Worm (Caenorhabditis elegans) whole organism, L1 larva: ENCODE results near the gene Y42H9AR.4.

Experiments
- aha-1 ChIP-seq: fragments of 150-350 bp; optimal IDR thresholded peaks from 2 replicates; lab custom pipeline; 2014; ENCODE audit warnings: missing biosample characterization, missing genetic modification characterization
- aly-2 ChIP-seq: fragments of 150-350 bp; optimal IDR thresholded peaks from 2 replicates; lab custom pipeline; 2014; ENCODE audit warnings: missing biosample characterization, missing genetic modification characterization
- ama-1 ChIP-seq: fragments of 150-350 bp; optimal IDR thresholded peaks from 2 replicates; lab custom pipeline; 2014
- blmp-1 ChIP-seq: fragments of 150-350 bp; optimal IDR thresholded peaks from 2 replicates; lab custom pipeline; 2014; ENCODE audit warnings: missing biosample characterization, missing genetic modification characterization
- ceh-63 ChIP-seq: fragments of 200-800 bp; sonication (Bioruptor generic); optimal IDR thresholded peaks from 2 replicates; lab custom pipeline; 2018; ENCODE audit warnings: mild to moderate bottlenecking, missing genetic modification characterization, missing compliant biosample characterization
- ceh-8 ChIP-seq: fragments of 200-800 bp; sonication (Bioruptor generic); optimal IDR thresholded peaks from 2 replicates; lab custom pipeline; 2018; ENCODE audit warnings: mild to moderate bottlenecking, missing genetic modification characterization, moderate library complexity, missing compliant biosample characterization
- ceh-82 ChIP-seq, 3 experiments: fragments of 150-350 bp in 1 of 3; sonication (generic microtip) in 2 of 3; optimal IDR thresholded peaks; 2 replicates each; lab custom pipeline; 2014 to 2017; ENCODE audit warnings: missing biosample characterization in 3 of 3, missing genetic modification characterization in 3 of 3
- efl-1 ChIP-seq, 4 experiments: fragments of 150-350 bp; optimal IDR thresholded peaks in 3 of 4; peaks in 1 of 4; 1 replicate in 1 of 4; 2 replicates in 3 of 4; lab custom pipeline; 2014; ENCODE audit warnings: missing biosample characterization in 2 of 4, missing genetic modification characterization in 2 of 4, missing genetic modification reagents in 2 of 4
- elt-2 ChIP-seq: sonication (generic microtip); optimal IDR thresholded peaks from 2 replicates; lab custom pipeline; 2016; ENCODE audit warnings: missing genetic modification characterization, mild to moderate bottlenecking, inconsistent platforms, missing compliant biosample characterization, missing genetic modification reagents
- elt-3 ChIP-seq, 6 experiments: fragments of 150-350 bp in 1 of 6; sonication (generic microtip); optimal IDR thresholded peaks; 2 replicates each; lab custom pipeline; 2017 to 2018; ENCODE audit warnings: missing biosample characterization in 6 of 6, missing genetic modification characterization in 6 of 6, inconsistent platforms in 1 of 6
- ets-5 ChIP-seq: fragments of 200-800 bp; sonication (Bioruptor generic); IDR thresholded peaks from 2 replicates; pipeline ENCODE4 v1.3.6; 2022; ENCODE audit warnings: missing genetic modification characterization, missing compliant biosample characterization
- fkh-4 ChIP-seq: sonication (generic microtip); optimal IDR thresholded peaks from 2 replicates; lab custom pipeline; 2016; ENCODE audit warnings: missing compliant biosample characterization, missing genetic modification characterization, borderline replicate concordance
- fkh-8 ChIP-seq: sonication (generic microtip); optimal IDR thresholded peaks from 2 replicates; lab custom pipeline; 2016; ENCODE audit warnings: mild to moderate bottlenecking, missing genetic modification characterization, missing compliant biosample characterization
- hlh-4 ChIP-seq: sonication (generic microtip); optimal IDR thresholded peaks from 2 replicates; lab custom pipeline; 2016; ENCODE audit warnings: mild to moderate bottlenecking, missing genetic modification characterization, missing compliant biosample characterization
- hpl-2 ChIP-seq: fragments of 150-350 bp; optimal IDR thresholded peaks from 2 replicates; lab custom pipeline; 2014; ENCODE audit warnings: missing biosample characterization, missing genetic modification reagents, missing genetic modification characterization
- lin-13 ChIP-seq: fragments of 150-350 bp; optimal IDR thresholded peaks from 2 replicates; lab custom pipeline; 2014; ENCODE audit warnings: missing biosample characterization, missing genetic modification reagents, missing genetic modification characterization
- lin-14 ChIP-seq: fragments of 200-800 bp; sonication (Bioruptor generic); optimal IDR thresholded peaks from 2 replicates; lab custom pipeline; 2018; ENCODE audit warnings: mild to moderate bottlenecking, missing genetic modification characterization, moderate library complexity, missing compliant biosample characterization
- lin-15B ChIP-seq: fragments of 150-350 bp; sonication (generic microtip); optimal IDR thresholded peaks from 3 replicates; lab custom pipeline; 2014; ENCODE audit warnings: missing biosample characterization, missing genetic modification characterization
- lin-35 ChIP-seq, 2 experiments: fragments of 150-350 bp; optimal IDR thresholded peaks; 2 replicates each; lab custom pipeline; 2014; ENCODE audit warnings: missing biosample characterization in 2 of 2, missing genetic modification characterization in 2 of 2, missing genetic modification reagents in 2 of 2
- lin-39 ChIP-seq: fragments of 150-350 bp; optimal IDR thresholded peaks from 2 replicates; lab custom pipeline; 2014; ENCODE audit warnings: missing biosample characterization, missing genetic modification reagents, missing genetic modification characterization
- lir-3 ChIP-seq: sonication (generic microtip); optimal IDR thresholded peaks from 2 replicates; lab custom pipeline; 2016; ENCODE audit warnings: mild to moderate bottlenecking, missing genetic modification characterization, moderate library complexity, missing compliant biosample characterization; ENCODE audit not compliant: poor library complexity
- mdl-1 ChIP-seq, 2 experiments: fragments of 150-350 bp; optimal IDR thresholded peaks; 2 replicates each; lab custom pipeline; 2014 to 2017; ENCODE audit warnings: missing biosample characterization in 2 of 2, missing genetic modification characterization in 2 of 2, inconsistent platforms in 1 of 2
- mef-2 ChIP-seq: fragments of 150-350 bp; optimal IDR thresholded peaks from 2 replicates; lab custom pipeline; 2014; ENCODE audit warnings: missing biosample characterization, missing genetic modification characterization
- mep-1 ChIP-seq: fragments of 150-350 bp; optimal IDR thresholded peaks from 2 replicates; lab custom pipeline; 2014; ENCODE audit warnings: missing biosample characterization, missing genetic modification characterization
- nhr-20 ChIP-seq: sonication (generic microtip); optimal IDR thresholded peaks from 2 replicates; lab custom pipeline; 2016; ENCODE audit warnings: mild to moderate bottlenecking, missing genetic modification characterization, missing compliant biosample characterization
- nhr-237 ChIP-seq: fragments of 150-350 bp; optimal IDR thresholded peaks from 2 replicates; lab custom pipeline; 2014; ENCODE audit warnings: missing biosample characterization, missing genetic modification characterization
- nhr-28 ChIP-seq: fragments of 150-350 bp; optimal IDR thresholded peaks from 2 replicates; lab custom pipeline; 2014; ENCODE audit warnings: missing biosample characterization, missing genetic modification characterization
- nhr-47 ChIP-seq: sonication (generic microtip); optimal IDR thresholded peaks from 2 replicates; lab custom pipeline; 2016; ENCODE audit warnings: mild to moderate bottlenecking, missing genetic modification characterization, moderate library complexity, missing compliant biosample characterization
- nhr-76 ChIP-seq: sonication (generic microtip); optimal IDR thresholded peaks from 2 replicates; lab custom pipeline; 2017; ENCODE audit warnings: missing biosample characterization, missing genetic modification characterization
- nhr-85 ChIP-seq: sonication (generic microtip); peaks from one replicate; lab custom pipeline; 2016; ENCODE audit warnings: missing genetic modification characterization, inconsistent platforms, missing compliant biosample characterization
- nhr-90 ChIP-seq: sonication (generic microtip); optimal IDR thresholded peaks from 2 replicates; lab custom pipeline; 2016; ENCODE audit warnings: mild to moderate bottlenecking, missing genetic modification characterization, missing compliant biosample characterization; ENCODE audit not compliant: poor library complexity
- pag-3 ChIP-seq: sonication (generic microtip); optimal IDR thresholded peaks from 2 replicates; lab custom pipeline; 2017; ENCODE audit warnings: missing genetic modification characterization, mild to moderate bottlenecking, missing compliant biosample characterization, antibody characterized with exemption, borderline replicate concordance; ENCODE audit not compliant: insufficient read depth
- pax-3 ChIP-seq: fragments of 200-800 bp; sonication (Bioruptor generic); optimal IDR thresholded peaks from 2 replicates; lab custom pipeline; 2018; ENCODE audit warnings: mild to moderate bottlenecking, missing genetic modification characterization, moderate library complexity, missing compliant biosample characterization
- pqm-1 ChIP-seq: sonication (generic microtip); optimal IDR thresholded peaks from 3 replicates; lab custom pipeline; 2017; ENCODE audit warnings: missing biosample characterization, missing genetic modification characterization
- rnt-1 ChIP-seq: sonication (generic microtip); optimal IDR thresholded peaks from 2 replicates; lab custom pipeline; 2016; ENCODE audit warnings: mild to moderate bottlenecking, missing genetic modification characterization, moderate library complexity, missing compliant biosample characterization
- snu-23 ChIP-seq: sonication (generic microtip); optimal IDR thresholded peaks from 2 replicates; lab custom pipeline; 2016; ENCODE audit warnings: missing genetic modification characterization, missing compliant biosample characterization
- sox-4 ChIP-seq: sonication (generic microtip); optimal IDR thresholded peaks from 2 replicates; lab custom pipeline; 2016; ENCODE audit warnings: missing genetic modification characterization, missing compliant biosample characterization
- swsn-7 ChIP-seq: sonication (generic microtip); optimal IDR thresholded peaks from 2 replicates; lab custom pipeline; 2016; ENCODE audit warnings: missing genetic modification characterization, missing compliant biosample characterization
- unc-30 ChIP-seq: sonication (generic microtip); optimal IDR thresholded peaks from 2 replicates; lab custom pipeline; 2017; ENCODE audit warnings: missing biosample characterization, missing genetic modification characterization
- vab-15 ChIP-seq: sonication (generic microtip); optimal IDR thresholded peaks from 2 replicates; lab custom pipeline; 2017; ENCODE audit warnings: missing genotype, mild to moderate bottlenecking, missing genetic modification characterization, missing compliant biosample characterization
- xbp-1 ChIP-seq: sonication (generic microtip); optimal IDR thresholded peaks from 2 replicates; lab custom pipeline; 2016; ENCODE audit warnings: missing genetic modification characterization, missing compliant biosample characterization
- ztf-4 ChIP-seq: fragments of 150-350 bp; optimal IDR thresholded peaks from 2 replicates; lab custom pipeline; 2014; ENCODE audit warnings: missing biosample characterization, missing genetic modification characterization

Gene Y42H9AR.4

DNA sequence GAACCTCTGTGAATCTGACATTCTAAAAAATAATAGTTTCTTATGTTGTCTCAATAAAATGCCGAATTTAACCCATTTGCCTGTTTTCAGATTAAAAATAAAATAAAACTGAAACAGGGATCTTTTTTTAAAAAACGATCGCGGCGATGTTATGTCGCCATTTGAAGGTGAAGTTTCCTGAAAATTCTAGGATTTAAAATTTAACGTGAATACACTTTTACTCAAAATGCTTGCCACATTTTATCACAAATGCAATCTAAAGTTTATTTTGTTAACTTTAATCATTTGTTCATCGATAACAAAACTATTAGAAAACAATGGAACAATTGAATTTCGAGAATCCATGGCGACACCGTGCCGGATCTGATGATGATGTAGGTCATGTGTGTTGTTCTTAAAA, 12.4 kb downstream of the Y42H9AR.4 start, which contains the start of gene Y42H9AR.2:
Y42H9AR.2 (plus strand) TSS at position 301 of the 400 bp plus-strand sequence.
- no peak for TF ChIP-seq mdl-1 (tag; optimal IDR thresholded peaks at IDR 0.05; lab: Kevin White, UChicago)
- no peak for TF ChIP-seq snu-23 (GFP tag; lab: Kevin White, UChicago)
- no peak for TF ChIP-seq hlh-4
- TF ChIP-seq ceh-63 (GFP tag; lab: Kevin White, UChicago): no peak
- TF ChIP-seq ama-1 (lab: Kevin White, UChicago): no peak
- no peak for TF ChIP-seq lin-13 (GFP tag; lab: Kevin White, UChicago)
- TF ChIP-seq aly-2 (tag; lab: Kevin White, UChicago): no peak
- TF ChIP-seq ceh-82 (tag; optimal IDR thresholded peaks at IDR 0.05; lab: Kevin White, UChicago): no peak
- TF ChIP-seq blmp-1 (tag; lab: Kevin White, UChicago): no peak
- TF ChIP-seq ztf-4 (tag; lab: Kevin White, UChicago): no peak
- TF ChIP-seq xbp-1 (tag; lab: Kevin White, UChicago): no peak
- no peak for TF ChIP-seq nhr-28
- no peak for TF ChIP-seq nhr-20 (tag; lab: Kevin White, UChicago)
- TF ChIP-seq nhr-76: no peak
- TF ChIP-seq pag-3 (tag; lab: Kevin White, UChicago): no peak
- no peak for TF ChIP-seq unc-30 (tag; lab: Kevin White, UChicago)

DNA sequence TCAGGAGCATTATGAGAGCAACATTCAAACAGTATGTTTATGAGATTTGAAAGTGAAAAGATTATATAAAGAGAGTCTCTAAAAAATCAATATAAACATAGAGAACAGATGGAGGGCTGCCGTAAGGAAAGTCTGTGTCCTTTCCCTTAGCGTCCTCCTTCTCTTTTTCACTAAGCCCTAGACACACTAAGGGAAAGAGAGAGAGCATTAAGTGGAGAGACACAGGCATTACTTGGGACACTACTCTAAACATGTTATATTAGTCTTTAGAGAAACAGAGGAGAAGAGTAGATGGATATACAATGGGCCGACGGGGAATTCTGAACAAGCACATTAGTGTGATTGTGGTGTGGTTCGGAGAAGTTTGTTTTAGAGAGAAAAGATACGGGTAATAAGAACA, 15.6 kb downstream of the Y42H9AR.4 start:
- TF ChIP-seq blmp-1 (tag; lab: Kevin White, UChicago) (peak; percentile 60), nhr-76 (no peak)

DNA sequence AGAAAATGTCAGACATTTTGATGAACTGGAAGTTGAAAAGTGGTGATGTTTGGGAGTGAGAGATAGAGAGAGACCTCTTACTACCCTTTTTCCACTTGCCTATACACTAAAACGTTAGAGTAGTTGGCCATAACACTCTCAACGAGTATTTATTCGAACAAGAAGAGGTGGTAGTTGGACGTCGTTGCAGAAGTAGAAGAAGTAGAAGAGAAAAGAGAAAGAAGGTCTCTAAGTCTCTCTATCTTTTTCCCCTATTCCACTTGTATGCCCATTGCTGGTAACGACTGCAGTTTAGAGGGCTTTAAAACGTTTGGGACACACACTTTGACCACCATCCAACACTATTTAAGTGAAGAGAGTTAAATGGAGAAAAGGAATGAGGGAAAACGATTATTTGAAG, 20.5 kb downstream of the Y42H9AR.4 start:
- TF ChIP-seq lin-15B (tag; lab: Kevin White, UChicago): no peak
- no peak for TF ChIP-seq fkh-8
- TF ChIP-seq nhr-85 (tag; lab: Kevin White, UChicago): peak; percentile 54
- peak; percentile 15 for TF ChIP-seq lin-14 (GFP tag; lab: Kevin White, UChicago)
- no peak for TF ChIP-seq mep-1

DNA sequence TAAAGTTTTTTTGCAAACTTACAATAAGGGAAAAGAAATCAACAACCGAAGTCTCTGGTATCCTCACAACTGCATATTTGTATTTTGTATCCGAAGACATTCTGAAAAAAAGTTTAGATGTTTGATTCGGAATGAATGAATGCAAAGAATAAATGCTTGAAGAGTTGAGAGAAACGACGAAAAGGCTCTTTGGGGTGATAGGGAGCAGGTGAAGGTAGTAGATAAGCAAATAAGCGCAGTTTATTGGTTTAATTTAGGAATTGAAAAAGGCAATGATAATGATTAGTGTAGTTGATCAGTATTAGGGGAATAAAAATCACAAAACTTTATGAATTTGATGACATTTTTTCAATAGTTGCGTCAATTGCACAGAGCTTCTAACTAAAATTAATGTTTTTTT, 25.5 kb downstream of the Y42H9AR.4 start, which contains the start of gene nsy-7:
nsy-7 (minus strand) TSS at position 101 of the 400 bp plus-strand sequence.
- TF ChIP-seq fkh-8 (no peak), aha-1 (no peak), nhr-90 (tag; lab: Kevin White, UChicago) (no peak), nhr-237 (no peak), hpl-2 (GFP tag; lab: Kevin White, UChicago) (no peak), fkh-4 (tag; lab: Kevin White, UChicago) (no peak), lin-15B (tag; lab: Kevin White, UChicago) (no peak), ceh-8 (GFP tag; lab: Kevin White, UChicago) (no peak), snu-23 (GFP tag; lab: Kevin White, UChicago) (no peak), nhr-28 (no peak), lin-35 (GFP tag; optimal IDR thresholded peaks at IDR 0.05; lab: Kevin White, UChicago) (no peak), lin-13 (GFP tag; lab: Kevin White, UChicago) (no peak), efl-1 (optimal IDR thresholded peaks at IDR 0.05; lab: Kevin White, UChicago) (no peak), efl-1 (GFP tag; optimal IDR thresholded peaks at IDR 0.05 in 1 of 2; lab: Kevin White, UChicago) (no peak), pax-3 (tag; lab: Kevin White, UChicago) (no peak)

DNA sequence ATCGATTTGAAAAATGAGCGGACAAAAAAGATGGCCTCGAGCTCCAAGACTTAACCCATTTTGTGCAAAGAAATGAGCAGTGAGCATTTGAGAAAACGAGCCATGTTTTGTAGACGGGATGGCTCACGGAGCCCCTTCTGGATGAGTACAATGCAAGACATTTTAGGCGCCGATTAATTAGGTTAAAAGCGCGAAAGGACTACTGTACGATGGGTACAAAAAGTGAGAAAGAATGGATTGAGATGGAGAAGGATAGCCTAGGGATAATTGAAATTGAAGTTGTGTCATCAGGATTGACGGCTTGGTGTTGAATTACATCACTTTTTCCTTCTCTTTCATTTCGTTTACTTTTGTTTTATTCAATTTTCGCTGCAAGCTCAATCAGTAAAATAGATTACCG, 31.2 kb downstream of the Y42H9AR.4 start:
- no peak for TF ChIP-seq ceh-82 (tag; optimal IDR thresholded peaks at IDR 0.05; lab: Kevin White, UChicago)
- peak; percentile 32 for TF ChIP-seq lin-14 (GFP tag; lab: Kevin White, UChicago)

DNA sequence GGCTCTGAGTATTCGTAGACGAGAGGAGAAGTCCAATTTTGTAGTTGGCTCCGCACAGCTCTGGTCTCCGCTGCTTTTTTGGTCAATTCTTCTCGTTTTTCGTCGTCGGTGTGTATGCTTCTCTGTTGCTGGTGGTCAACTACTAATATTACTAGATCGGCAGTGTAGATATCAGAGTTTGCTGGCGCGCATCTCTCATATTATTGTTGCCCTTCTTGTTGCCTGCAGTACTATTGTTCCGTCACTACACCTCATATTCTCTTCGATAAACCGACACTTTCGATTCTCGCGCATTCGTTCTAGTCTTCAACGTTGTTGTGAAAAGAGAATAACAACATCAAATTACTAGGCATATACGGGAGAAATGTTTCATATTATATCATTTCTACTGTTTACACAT, 31.9 kb downstream of the Y42H9AR.4 start:
- TF ChIP-seq swsn-7 (tag; lab: Kevin White, UChicago) (no peak), lin-14 (GFP tag; lab: Kevin White, UChicago) (no peak), lir-3 (tag; lab: Kevin White, UChicago) (no peak), pag-3 (tag; lab: Kevin White, UChicago) (no peak), rnt-1 (tag; lab: Kevin White, UChicago) (no peak), vab-15 (tag; lab: Kevin White, UChicago) (no peak), mef-2 (tag; lab: Kevin White, UChicago) (no peak), pqm-1 (tag; lab: Kevin White, UChicago) (no peak), lin-39 (tag; lab: Kevin White, UChicago) (no peak), elt-2 (tag; lab: Kevin White, UChicago) (no peak), nhr-47 (tag; lab: Kevin White, UChicago) (no peak), sox-4 (tag; lab: Kevin White, UChicago) (no peak), elt-3 (tag; optimal IDR thresholded peaks at IDR 0.05; lab: Kevin White, UChicago) (no peak), ets-5 (GFP tag; lab: Robert Waterston, UW) (no peak), hpl-2 (GFP tag; lab: Kevin White, UChicago) (no peak)
